Worm (Caenorhabditis elegans): ENCODE data around the gene C56C10.6.

Gene C56C10.6

DNA sequence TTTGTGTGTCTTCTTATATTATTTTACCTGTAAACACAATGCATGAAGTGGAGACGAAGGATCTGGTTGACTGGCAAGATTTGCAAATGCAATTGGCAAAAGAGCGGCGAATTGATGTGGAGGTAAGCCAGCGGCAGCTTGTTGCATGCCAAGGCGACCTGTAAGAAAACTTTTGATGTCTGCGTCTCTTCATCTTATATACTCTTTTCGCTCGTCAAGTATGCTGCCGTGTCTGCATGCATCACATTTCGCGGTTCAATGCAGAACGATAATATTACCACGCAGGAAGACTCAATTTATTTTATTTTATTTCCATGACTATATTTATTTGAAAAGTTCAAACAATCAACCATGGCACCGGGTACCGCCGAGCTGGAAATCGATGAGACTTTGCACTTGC, 19.8 kb upstream of the C56C10.6 start, which contains the start of gene vps-33.2:
vps-33.2 (plus strand) TSS at position 244 of the 400 bp plus-strand sequence.
- no peak for TF ChIP-seq hmg-4 (GFP tag; optimal IDR thresholded peaks at IDR 0.05)
- no peak for TF ChIP-seq sea-1 (GFP tag; conservative IDR thresholded peaks at IDR 0.05)
- no peak for TF ChIP-seq hnd-1 (tag; optimal IDR thresholded peaks at IDR 0.05)
- TF ChIP-seq ets-7 (tag; optimal IDR thresholded peaks at IDR 0.05) = no peak
- TF ChIP-seq flt-1 (GFP tag; IDR thresholded peaks at IDR 0.05) = no peak
- TF ChIP-seq tra-4 (tag; optimal IDR thresholded peaks at IDR 0.05) = no peak
- no peak for TF ChIP-seq ama-1 (optimal IDR thresholded peaks at IDR 0.05)
- no peak for TF ChIP-seq ceh-13 (GFP tag; optimal IDR thresholded peaks at IDR 0.05)
- no peak for TF ChIP-seq pes-1 (GFP tag; IDR thresholded peaks at IDR 0.05)
- no peak for TF ChIP-seq hmbx-1 (tag; optimal IDR thresholded peaks at IDR 0.05)
- no peak for TF ChIP-seq tbx-37 (GFP tag; conservative IDR thresholded peaks at IDR 0.05)
- no peak for TF ChIP-seq scrt-1 (GFP tag; IDR thresholded peaks at IDR 0.05)

DNA sequence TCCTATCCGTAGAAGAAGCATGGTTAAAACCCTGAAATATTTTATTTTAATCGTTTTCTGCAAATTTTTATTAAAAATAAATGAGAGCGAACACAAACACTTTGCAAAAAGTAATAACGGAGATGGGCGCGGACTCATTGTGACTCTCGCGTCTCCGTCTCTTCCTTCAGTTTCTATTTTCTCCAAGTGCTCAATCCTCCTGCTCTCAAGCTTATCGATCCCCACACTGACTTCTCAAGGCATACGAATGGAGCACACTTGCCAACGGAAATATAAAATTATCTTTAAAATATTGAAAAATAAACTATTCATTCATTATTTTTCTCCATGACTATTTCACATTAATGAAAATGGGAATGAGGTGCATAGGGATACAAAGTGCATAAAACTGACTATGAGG, 16.9 kb upstream of the C56C10.6 start, which contains the start of gene dnj-8:
dnj-8 (minus strand) TSS at position 31 of the 400 bp plus-strand sequence.
- TF ChIP-seq hnd-1 (tag; optimal IDR thresholded peaks at IDR 0.05) (no peak), sea-1 (GFP tag; conservative IDR thresholded peaks at IDR 0.05) (no peak), flt-1 (GFP tag; IDR thresholded peaks at IDR 0.05) (no peak), tbx-37 (GFP tag; conservative IDR thresholded peaks at IDR 0.05) (no peak), tra-4 (tag; optimal IDR thresholded peaks at IDR 0.05) (no peak), ama-1 (optimal IDR thresholded peaks at IDR 0.05) (no peak), scrt-1 (GFP tag; IDR thresholded peaks at IDR 0.05) (no peak), aly-1 (tag; optimal IDR thresholded peaks at IDR 0.05) (no peak), pes-1 (GFP tag; IDR thresholded peaks at IDR 0.05) (no peak), ceh-36 (tag; optimal IDR thresholded peaks at IDR 0.05) (no peak), B0310.2 (tag; optimal IDR thresholded peaks at IDR 0.05) (no peak), hmg-4 (GFP tag; optimal IDR thresholded peaks at IDR 0.05) (no peak), ets-7 (tag; optimal IDR thresholded peaks at IDR 0.05) (no peak), ceh-13 (GFP tag; optimal IDR thresholded peaks at IDR 0.05) (no peak), F13C5.2 (tag; optimal IDR thresholded peaks at IDR 0.05) (no peak), hmbx-1 (tag; optimal IDR thresholded peaks at IDR 0.05) (no peak), tbx-11 (GFP tag; IDR thresholded peaks at IDR 0.05) (no peak)

DNA sequence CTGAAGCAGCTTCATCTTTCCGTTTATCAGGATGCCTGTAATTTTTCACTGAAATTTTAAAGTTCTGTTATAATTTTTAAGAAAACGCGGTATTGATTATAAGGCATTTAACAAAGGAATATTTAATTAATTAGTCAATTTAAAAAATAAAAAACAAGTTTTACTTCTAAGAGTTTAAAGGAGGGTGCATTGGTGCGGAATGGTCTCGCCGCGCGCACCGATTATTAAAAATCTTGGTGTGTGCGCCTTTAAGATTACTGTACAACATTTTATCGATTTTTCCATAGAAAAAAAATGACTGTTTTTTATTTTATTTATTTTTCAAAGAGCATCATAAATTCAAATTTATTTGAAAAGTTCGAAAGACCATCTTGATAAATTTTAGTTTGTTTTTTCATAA, 16.4 kb upstream of the C56C10.6 start:
- no peak for TF ChIP-seq tbx-11 (GFP tag; IDR thresholded peaks at IDR 0.05)

DNA sequence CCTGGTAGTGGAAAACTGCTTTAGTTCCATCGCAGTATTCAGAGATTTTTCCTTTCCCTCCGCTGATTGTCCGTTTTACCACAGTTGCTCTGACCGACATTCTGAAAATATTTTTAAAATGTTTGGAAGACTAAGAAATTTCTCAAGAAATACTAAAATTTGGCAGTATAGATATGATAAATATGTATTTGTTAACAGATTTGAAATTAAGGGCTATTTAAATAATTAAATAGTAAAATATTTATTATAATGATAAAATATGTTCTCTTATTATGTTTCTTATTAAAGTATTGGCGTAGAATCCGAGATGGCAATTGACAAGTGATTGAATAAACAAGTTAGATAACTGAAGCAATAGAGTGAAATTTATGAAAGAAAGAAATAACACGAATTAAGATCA, 13.0 kb upstream of the C56C10.6 start, which contains the start of gene aipr-1:
aipr-1 (minus strand) TSS at position 101 of the 400 bp plus-strand sequence.
- TF ChIP-seq tbx-11 (GFP tag; IDR thresholded peaks at IDR 0.05) (no peak), hmbx-1 (tag; optimal IDR thresholded peaks at IDR 0.05) (no peak), ets-7 (tag; optimal IDR thresholded peaks at IDR 0.05) (no peak), ama-1 (optimal IDR thresholded peaks at IDR 0.05) (no peak), pes-1 (GFP tag; IDR thresholded peaks at IDR 0.05) (no peak), ceh-36 (tag; optimal IDR thresholded peaks at IDR 0.05) (no peak), F13C5.2 (tag; optimal IDR thresholded peaks at IDR 0.05) (no peak), tra-4 (tag; optimal IDR thresholded peaks at IDR 0.05) (no peak), aly-1 (tag; optimal IDR thresholded peaks at IDR 0.05) (no peak), sea-1 (GFP tag; conservative IDR thresholded peaks at IDR 0.05) (no peak), hnd-1 (tag; optimal IDR thresholded peaks at IDR 0.05) (no peak), flt-1 (GFP tag; IDR thresholded peaks at IDR 0.05) (no peak), hmg-4 (GFP tag; optimal IDR thresholded peaks at IDR 0.05) (no peak), scrt-1 (GFP tag; IDR thresholded peaks at IDR 0.05) (no peak), ceh-13 (GFP tag; optimal IDR thresholded peaks at IDR 0.05) (no peak), B0310.2 (tag; optimal IDR thresholded peaks at IDR 0.05) (no peak), tbx-37 (GFP tag; conservative IDR thresholded peaks at IDR 0.05) (no peak)

DNA sequence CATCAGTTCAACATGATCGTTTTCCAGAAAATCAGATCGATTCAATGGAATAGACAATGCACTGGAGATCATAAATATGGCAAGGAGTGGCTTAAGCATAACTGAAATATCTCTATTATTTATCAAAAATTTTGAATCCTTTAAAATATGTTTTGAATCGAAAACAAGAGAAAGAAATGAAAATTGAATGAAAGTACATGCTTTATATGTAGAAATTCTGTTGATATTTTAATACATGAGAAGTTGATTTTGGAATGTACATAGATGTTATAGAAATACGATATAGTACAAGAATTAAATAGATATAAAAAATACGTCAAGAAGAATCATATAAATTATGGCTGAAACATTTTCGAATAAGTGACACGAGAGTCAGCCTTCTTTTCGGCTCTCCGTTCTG, 11.1 kb upstream of the C56C10.6 start, which contains the start of gene C56C10.9:
C56C10.9 (minus strand) TSS at position 101 of the 400 bp plus-strand sequence.
- TF ChIP-seq aly-1 (tag; optimal IDR thresholded peaks at IDR 0.05) (no peak), B0310.2 (tag; optimal IDR thresholded peaks at IDR 0.05) (no peak), scrt-1 (GFP tag; IDR thresholded peaks at IDR 0.05) (no peak), hmbx-1 (tag; optimal IDR thresholded peaks at IDR 0.05) (no peak), hnd-1 (tag; optimal IDR thresholded peaks at IDR 0.05) (no peak), sea-1 (GFP tag; conservative IDR thresholded peaks at IDR 0.05) (no peak), F13C5.2 (tag; optimal IDR thresholded peaks at IDR 0.05) (no peak), tbx-11 (GFP tag; IDR thresholded peaks at IDR 0.05) (no peak), ceh-36 (tag; optimal IDR thresholded peaks at IDR 0.05) (no peak), ets-7 (tag; optimal IDR thresholded peaks at IDR 0.05) (no peak), flt-1 (GFP tag; IDR thresholded peaks at IDR 0.05) (no peak), tra-4 (tag; optimal IDR thresholded peaks at IDR 0.05) (no peak), ceh-13 (GFP tag; optimal IDR thresholded peaks at IDR 0.05) (no peak), pes-1 (GFP tag; IDR thresholded peaks at IDR 0.05) (no peak), hmg-4 (GFP tag; optimal IDR thresholded peaks at IDR 0.05) (no peak)

DNA sequence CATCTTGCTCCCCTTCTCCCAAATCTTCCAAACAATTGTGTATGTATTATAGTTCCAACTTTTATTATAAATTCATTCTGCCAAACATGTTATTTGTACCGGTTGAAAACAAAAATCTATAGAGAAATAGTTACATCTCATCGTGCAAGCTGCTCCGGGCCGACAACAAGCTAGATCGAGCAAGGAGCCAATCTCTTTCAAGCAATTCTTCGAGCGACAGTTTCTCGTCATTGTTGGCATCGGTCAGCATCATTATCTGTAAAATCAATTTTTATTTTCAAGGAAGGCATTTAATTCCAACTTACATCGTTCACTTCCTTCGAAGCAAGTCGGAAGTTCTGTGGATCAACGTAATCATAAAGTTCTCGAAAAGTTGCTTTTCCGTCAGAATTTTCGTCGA, 9.9 kb upstream of the C56C10.6 start:
- TF ChIP-seq scrt-1 (GFP tag; IDR thresholded peaks at IDR 0.05) = no peak

DNA sequence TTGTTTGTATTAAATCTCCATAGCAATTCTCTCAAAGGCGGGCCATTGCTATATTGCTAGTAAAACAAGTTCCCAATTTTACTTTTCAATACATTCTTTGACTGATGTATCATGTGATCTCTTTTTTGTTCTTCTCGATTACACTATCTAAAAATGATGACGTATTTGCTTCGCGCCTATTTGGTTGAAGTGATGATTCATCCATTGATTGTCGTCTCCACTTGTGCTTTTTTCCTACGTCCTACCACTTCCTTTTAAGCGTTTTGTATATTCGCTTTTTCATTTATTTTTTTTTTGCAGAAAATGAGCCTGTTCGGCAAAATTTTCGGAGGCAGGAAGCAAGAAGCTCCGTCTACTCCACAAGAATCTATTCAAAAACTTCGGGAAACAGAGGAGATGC, 8.3 kb upstream of the C56C10.6 start, which contains the start of gene vps-32.1:
vps-32.1 (plus strand) TSS at position 301 of the 400 bp plus-strand sequence.
- TF ChIP-seq scrt-1 (GFP tag; IDR thresholded peaks at IDR 0.05) (no peak), tbx-11 (GFP tag; IDR thresholded peaks at IDR 0.05) (no peak), B0310.2 (tag; optimal IDR thresholded peaks at IDR 0.05) (no peak), sea-1 (GFP tag; conservative IDR thresholded peaks at IDR 0.05) (no peak), hnd-1 (tag; optimal IDR thresholded peaks at IDR 0.05) (no peak), ceh-36 (tag; optimal IDR thresholded peaks at IDR 0.05) (no peak), pes-1 (GFP tag; IDR thresholded peaks at IDR 0.05) (no peak), F13C5.2 (tag; optimal IDR thresholded peaks at IDR 0.05) (no peak), ets-7 (tag; optimal IDR thresholded peaks at IDR 0.05) (no peak), tra-4 (tag; optimal IDR thresholded peaks at IDR 0.05) (no peak), aly-1 (tag; optimal IDR thresholded peaks at IDR 0.05) (no peak), hmg-4 (GFP tag; optimal IDR thresholded peaks at IDR 0.05) (no peak), hmbx-1 (tag; optimal IDR thresholded peaks at IDR 0.05) (no peak), ama-1 (optimal IDR thresholded peaks at IDR 0.05) (no peak)
